Worm (Caenorhabditis elegans) whole organism, mixed stage, embryonic: ENCODE measurements around the gene chil-25.

Source experiments
- lin-13 ChIP-seq: fragments of 150-350 bp; optimal IDR thresholded peaks from 2 replicates; lab custom pipeline; 2014; ENCODE audit warnings: missing biosample characterization, missing genetic modification characterization
- mep-1 ChIP-seq: fragments of 150-350 bp; optimal IDR thresholded peaks from 2 replicates; lab custom pipeline; 2017; ENCODE audit warnings: missing biosample characterization, missing genetic modification reagents, missing genetic modification characterization, inconsistent platforms
- snpc-4 ChIP-seq: fragments of 150-350 bp; optimal IDR thresholded peaks from 2 replicates; lab custom pipeline; 2014; ENCODE audit warnings: missing biosample characterization, missing genetic modification characterization

- no peak for TF ChIP-seq mep-1 (tag; lab: Kevin White, UChicago)
- TF ChIP-seq snpc-4 (tag; lab: Kevin White, UChicago): no peak
- no peak for TF ChIP-seq lin-13 (tag; lab: Kevin White, UChicago)
Observed at ce11 chrII:9441838-9442237, 32.4 kb downstream of the chil-25 start, which contains the start of gene chil-16.
